Worm (Caenorhabditis elegans) whole organism, late embryonic: ENCODE data around the gene C04E12.4.
"Not testable (repeated sequence)": the region's sequence is repeated elsewhere in the genome, so short reads cannot be mapped to it uniquely, and the experiment has no call there.

Source experiments
- F13H6.1 ChIP-seq: sonication (generic microtip); optimal IDR thresholded peaks from 2 replicates; lab custom pipeline; 2016; ENCODE audit warnings: missing genetic modification characterization, missing compliant biosample characterization
- K02D7.2 ChIP-seq: sonication (generic microtip); optimal IDR thresholded peaks from 2 replicates; lab custom pipeline; 2017; ENCODE audit warnings: mild to moderate bottlenecking, missing genetic modification characterization, missing compliant biosample characterization
- T23F11.4 ChIP-seq: fragments of 200-800 bp; sonication (Bioruptor generic); optimal IDR thresholded peaks from 2 replicates; lab custom pipeline; 2018; ENCODE audit warnings: mild to moderate bottlenecking, missing genetic modification characterization, missing compliant biosample characterization
- ama-1 ChIP-seq: fragments of 150-350 bp; optimal IDR thresholded peaks from 2 replicates; lab custom pipeline; 2014
- ceh-14 ChIP-seq: sonication (generic microtip); optimal IDR thresholded peaks from 2 replicates; lab custom pipeline; 2016; ENCODE audit warnings: missing genotype, missing genetic modification characterization, missing compliant biosample characterization
- ceh-22 ChIP-seq: sonication (generic microtip); optimal IDR thresholded peaks from 2 replicates; lab custom pipeline; 2017; ENCODE audit warnings: missing biosample characterization, missing genetic modification characterization
- ceh-24 ChIP-seq: sonication (generic microtip); optimal IDR thresholded peaks from 2 replicates; lab custom pipeline; 2016; ENCODE audit warnings: mild to moderate bottlenecking, missing genetic modification characterization, missing compliant biosample characterization
- ceh-30 ChIP-seq: fragments of 150-350 bp; optimal IDR thresholded peaks from 2 replicates; lab custom pipeline; 2014; ENCODE audit warnings: missing biosample characterization, missing genetic modification characterization
- ceh-34 ChIP-seq: sonication (generic microtip); optimal IDR thresholded peaks from 2 replicates; lab custom pipeline; 2016; ENCODE audit warnings: mild to moderate bottlenecking, missing genetic modification characterization, missing compliant biosample characterization
- ceh-45 ChIP-seq: fragments of 200-800 bp; sonication (Bioruptor generic); IDR thresholded peaks from 2 replicates; pipeline ENCODE4 v1.3.6; 2022; ENCODE audit warnings: missing genetic modification reagents, missing genetic modification characterization, missing compliant biosample characterization
- ceh-9 ChIP-seq: sonication (generic microtip); optimal IDR thresholded peaks from 2 replicates; lab custom pipeline; 2016; ENCODE audit warnings: mild to moderate bottlenecking, missing genetic modification characterization, inconsistent platforms, missing compliant biosample characterization
- che-1 ChIP-seq: sonication (generic microtip); optimal IDR thresholded peaks from 2 replicates; lab custom pipeline; 2016; ENCODE audit warnings: mild to moderate bottlenecking, missing genetic modification characterization, missing compliant biosample characterization
- eyg-1 ChIP-seq: sonication (generic microtip); optimal IDR thresholded peaks from 2 replicates; lab custom pipeline; 2016; ENCODE audit warnings: missing genotype, missing genetic modification characterization, missing compliant biosample characterization
- fkh-6 ChIP-seq: sonication (generic microtip); optimal IDR thresholded peaks from 2 replicates; lab custom pipeline; 2016; ENCODE audit warnings: missing genetic modification characterization, missing compliant biosample characterization
- gmeb-2 ChIP-seq: sonication (generic microtip); optimal IDR thresholded peaks from 2 replicates; lab custom pipeline; 2016; ENCODE audit warnings: missing genetic modification characterization, inconsistent platforms, missing compliant biosample characterization
- hlh-13 ChIP-seq: fragments of 200-800 bp; sonication (Bioruptor generic); optimal IDR thresholded peaks from 2 replicates; lab custom pipeline; 2018; ENCODE audit warnings: mild to moderate bottlenecking, missing genetic modification characterization, missing compliant biosample characterization
- hlh-15 ChIP-seq: sonication (generic microtip); optimal IDR thresholded peaks from 2 replicates; lab custom pipeline; 2016; ENCODE audit warnings: missing genetic modification characterization, missing compliant biosample characterization
- hlh-30 ChIP-seq: sonication (generic microtip); optimal IDR thresholded peaks from 2 replicates; lab custom pipeline; 2017; ENCODE audit warnings: antibody characterized with exemption, missing genetic modification characterization, missing compliant biosample characterization; ENCODE audit not compliant: insufficient read depth
- hlh-6 ChIP-seq: sonication (generic microtip); optimal IDR thresholded peaks from 2 replicates; lab custom pipeline; 2016; ENCODE audit warnings: missing genotype, missing genetic modification characterization, missing compliant biosample characterization
- hlh-8 ChIP-seq: sonication (generic microtip); optimal IDR thresholded peaks from 2 replicates; lab custom pipeline; 2016; ENCODE audit warnings: missing genotype, missing genetic modification characterization, missing compliant biosample characterization
- lim-6 ChIP-seq: sonication (generic microtip); optimal IDR thresholded peaks from 2 replicates; lab custom pipeline; 2016; ENCODE audit warnings: missing genetic modification characterization, missing compliant biosample characterization
- madf-2 ChIP-seq: sonication (generic microtip); optimal IDR thresholded peaks from 2 replicates; lab custom pipeline; 2017; ENCODE audit warnings: missing genetic modification characterization, missing compliant biosample characterization
- mec-3 ChIP-seq: sonication (generic microtip); optimal IDR thresholded peaks from 2 replicates; lab custom pipeline; 2016; ENCODE audit warnings: borderline replicate concordance, missing genetic modification characterization, missing compliant biosample characterization
- nfya-1 ChIP-seq: sonication (generic microtip); optimal IDR thresholded peaks from 2 replicates; lab custom pipeline; 2017; ENCODE audit warnings: missing genetic modification characterization, mild to moderate bottlenecking, missing compliant biosample characterization, antibody characterized with exemption, moderate library complexity
- nhr-11 ChIP-seq: fragments of 150-350 bp; optimal IDR thresholded peaks from 2 replicates; lab custom pipeline; 2014; ENCODE audit warnings: missing biosample characterization, missing genetic modification characterization
- npax-4 ChIP-seq: sonication (generic microtip); optimal IDR thresholded peaks from 2 replicates; lab custom pipeline; 2016; ENCODE audit warnings: missing genetic modification characterization, missing compliant biosample characterization
- odd-2 ChIP-seq: sonication (generic microtip); optimal IDR thresholded peaks from 2 replicates; lab custom pipeline; 2017; ENCODE audit warnings: antibody characterized with exemption, mild to moderate bottlenecking, missing genetic modification characterization, missing compliant biosample characterization
- pag-3 ChIP-seq: sonication (generic microtip); optimal IDR thresholded peaks from 2 replicates; lab custom pipeline; 2016; ENCODE audit warnings: missing compliant biosample characterization, missing genetic modification characterization, borderline replicate concordance
- pat-9 ChIP-seq: fragments of 200-800 bp; sonication (Bioruptor generic); optimal IDR thresholded peaks from 2 replicates; lab custom pipeline; 2018; ENCODE audit warnings: mild to moderate bottlenecking, missing genetic modification characterization, moderate library complexity, missing compliant biosample characterization
- pha-2 ChIP-seq: sonication (generic microtip); optimal IDR thresholded peaks from 2 replicates; lab custom pipeline; 2017; ENCODE audit warnings: mild to moderate bottlenecking, missing genetic modification characterization, missing compliant biosample characterization
- pha-4 ChIP-seq: fragments of 150-350 bp; optimal IDR thresholded peaks from 2 replicates; lab custom pipeline; 2018; ENCODE audit warnings: missing biosample characterization, missing genetic modification reagents, missing genetic modification characterization
- pqm-1 ChIP-seq: sonication (generic microtip); optimal IDR thresholded peaks from 2 replicates; lab custom pipeline; 2016; ENCODE audit warnings: missing genetic modification characterization, missing compliant biosample characterization
- ref-2 ChIP-seq: sonication (generic microtip); optimal IDR thresholded peaks from 2 replicates; lab custom pipeline; 2016; ENCODE audit warnings: missing genetic modification characterization, missing compliant biosample characterization
- sox-4 ChIP-seq: sonication (generic microtip); optimal IDR thresholded peaks from 2 replicates; lab custom pipeline; 2017; ENCODE audit warnings: mild to moderate bottlenecking, missing genetic modification characterization, inconsistent platforms, missing compliant biosample characterization
- syd-9 ChIP-seq: sonication (generic microtip); optimal IDR thresholded peaks from 2 replicates; lab custom pipeline; 2016; ENCODE audit warnings: mild to moderate bottlenecking, missing genetic modification characterization, moderate library complexity, missing compliant biosample characterization
- unc-3 ChIP-seq, 2 experiments: fragments of 200-800 bp in 1 of 2; sonication (Bioruptor generic) in 1 of 2; sonication (generic microtip) in 1 of 2; conservative IDR thresholded peaks in 1 of 2; optimal IDR thresholded peaks in 1 of 2; 2 replicates each; pipeline versions ENCODE4 v1.3.6 to Lab custom; 2016 to 2022; ENCODE audit warnings: missing compliant biosample characterization in 2 of 2, missing genetic modification characterization in 2 of 2, missing genetic modification reagents in 1 of 2
- unc-42 ChIP-seq: sonication (generic microtip); optimal IDR thresholded peaks from 2 replicates; lab custom pipeline; 2016; ENCODE audit warnings: missing genotype, missing genetic modification characterization, missing compliant biosample characterization
- unc-86 ChIP-seq: sonication (generic microtip); optimal IDR thresholded peaks from 2 replicates; lab custom pipeline; 2016; ENCODE audit warnings: missing genetic modification characterization, missing compliant biosample characterization

The C04E12.4 gene

ce11 chrV:3391005-3391404, 28.4 kb downstream of the C04E12.4 start:
- no peak for TF ChIP-seq ceh-24 (tag; lab: Kevin White, UChicago)
- TF ChIP-seq eyg-1 (tag; lab: Kevin White, UChicago), result no peak
- TF ChIP-seq odd-2, result no peak
- TF ChIP-seq ceh-22, result no peak
- TF ChIP-seq F13H6.1 (tag; lab: Kevin White, UChicago), result no peak
- TF ChIP-seq, all 69 proteins: peak for 0

- TF ChIP-seq hlh-15 (tag; lab: Kevin White, UChicago) (no peak), ceh-9 (tag; lab: Kevin White, UChicago) (no peak), gmeb-2 (tag; lab: Kevin White, UChicago) (no peak), ama-1 (lab: Kevin White, UChicago) (no peak), ref-2 (tag; lab: Kevin White, UChicago) (no peak), pqm-1 (tag; lab: Kevin White, UChicago) (no peak), unc-86 (tag; lab: Kevin White, UChicago) (no peak)
These were observed 31.5 kb downstream of the C04E12.4 start for ce11 chrV:3394065-3394464.

ce11 chrV:3394694-3395240, 32.2 kb downstream of the C04E12.4 start, which contains the start of gene T20D4.15:
TSS of gene T20D4.15 (minus strand) at chrV:3394744.
- TF ChIP-seq ceh-24 (tag; lab: Kevin White, UChicago), result no peak
- no peak for TF ChIP-seq K02D7.2 (tag; lab: Kevin White, UChicago)
- no peak for TF ChIP-seq syd-9 (tag; lab: Kevin White, UChicago)
- no peak for TF ChIP-seq pha-2
- no peak for TF ChIP-seq lim-6
- TF ChIP-seq fkh-6 (tag; lab: Kevin White, UChicago), result no peak
- TF ChIP-seq pag-3 (tag; lab: Kevin White, UChicago), result no peak
- no peak for TF ChIP-seq ceh-45
- TF ChIP-seq che-1 (tag; lab: Kevin White, UChicago), result no peak
- TF ChIP-seq sox-4 (tag; lab: Kevin White, UChicago), result no peak
- TF ChIP-seq ceh-14 (tag; lab: Kevin White, UChicago), result no peak
- no peak for TF ChIP-seq unc-42
- TF ChIP-seq ceh-22, result no peak
- no peak for TF ChIP-seq unc-3 (GFP tag; conservative IDR thresholded peaks at IDR 0.05; lab: Robert Waterston, UW)
- TF ChIP-seq unc-3 (tag; optimal IDR thresholded peaks at IDR 0.05; lab: Kevin White, UChicago), result no peak
- no peak for TF ChIP-seq hlh-15 (tag; lab: Kevin White, UChicago)
- no peak for TF ChIP-seq npax-4 (tag; lab: Kevin White, UChicago)
- no peak for TF ChIP-seq hlh-8 (tag; lab: Kevin White, UChicago)
- no peak for TF ChIP-seq T23F11.4 (GFP tag; lab: Kevin White, UChicago)
- no peak for TF ChIP-seq mec-3 (tag; lab: Kevin White, UChicago)
- TF ChIP-seq ama-1 (lab: Kevin White, UChicago), result no peak

- TF ChIP-seq che-1 (tag; lab: Kevin White, UChicago); odd-2; gmeb-2 (tag; lab: Kevin White, UChicago): not testable (repeated sequence)
- TF ChIP-seq, all 69 proteins: peak for 0; not testable (repeated sequence) for 69
These were observed 34.2 kb downstream of the C04E12.4 start, which contains the start of gene T20D4.12 for ce11 chrV:3396765-3397164. TSS of gene T20D4.12 (plus strand) at chrV:3397065.

- TF ChIP-seq hlh-13 (GFP tag; lab: Kevin White, UChicago) (no peak), hlh-8 (tag; lab: Kevin White, UChicago) (no peak), hlh-30 (tag; lab: Kevin White, UChicago) (no peak), hlh-6 (tag; lab: Kevin White, UChicago) (no peak), eyg-1 (tag; lab: Kevin White, UChicago) (no peak), ceh-34 (no peak), madf-2 (no peak), ceh-14 (tag; lab: Kevin White, UChicago) (no peak), K02D7.2 (tag; lab: Kevin White, UChicago) (no peak), che-1 (tag; lab: Kevin White, UChicago) (no peak), pha-2 (no peak), nfya-1 (no peak), ceh-45 (no peak), nhr-11 (tag; lab: Kevin White, UChicago) (no peak), pqm-1 (tag; lab: Kevin White, UChicago) (no peak), unc-42 (no peak), pat-9 (tag; lab: Kevin White, UChicago) (no peak), pha-4 (tag; lab: Kevin White, UChicago) (no peak), ceh-30 (tag; lab: Kevin White, UChicago) (no peak)
- TF ChIP-seq, all 69 proteins: peak for 0
These were observed 35.7 kb downstream of the C04E12.4 start, which contains the start of gene T20D4.11 for ce11 chrV:3398314-3398713. TSS of gene T20D4.11 (plus strand) at chrV:3398690.
